Fruit fly (Drosophila melanogaster) Kc167 (cell line): ENCODE measurements around the gene CG46435.

Source experiments
- Myc ChIP-seq: fragments of >200 bp; optimal IDR thresholded peaks from 2 replicates; lab custom pipeline; 2017; ENCODE audit warnings: missing external identifiers
- Sin3A ChIP-seq: fragments of >200 bp; optimal IDR thresholded peaks from 2 replicates; lab custom pipeline; 2018; ENCODE audit warnings: missing external identifiers
- h ChIP-seq: fragments of >200 bp; optimal IDR thresholded peaks from 3 replicates; lab custom pipeline; 2018; ENCODE audit warnings: missing external identifiers
- insv ChIP-seq: fragments of >200 bp; optimal IDR thresholded peaks from 3 replicates; lab custom pipeline; 2018; ENCODE audit warnings: missing external identifiers
- psq ChIP-seq: fragments of >200 bp; optimal IDR thresholded peaks from 2 replicates; lab custom pipeline; 2017; ENCODE audit warnings: missing external identifiers
- ttk ChIP-seq: sonication (Bioruptor generic); optimal IDR thresholded peaks from 2 replicates; lab custom pipeline; 2017; ENCODE audit warnings: missing external identifiers

DNA sequence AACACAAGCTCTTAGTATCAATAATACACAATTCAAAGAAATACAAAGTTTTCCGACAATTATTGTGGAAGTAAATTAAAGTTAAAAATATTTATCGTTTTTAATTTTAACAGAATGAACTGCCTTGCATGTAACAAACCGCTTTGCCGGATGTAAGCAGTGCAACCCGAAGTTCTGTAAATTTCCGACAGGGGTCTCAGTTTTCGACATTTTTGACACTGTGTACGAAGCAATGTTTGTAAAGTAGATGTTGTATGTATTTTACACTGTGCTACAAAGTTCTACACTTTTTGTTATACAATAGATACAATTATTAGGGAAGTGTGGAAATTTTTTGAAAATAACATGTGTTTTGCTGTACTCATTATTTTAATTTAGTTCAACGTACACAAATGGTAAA lies 28.4 kb upstream of the CG46435 start:
- TF ChIP-seq h (lab: Kevin White, UChicago), result no peak
- TF ChIP-seq Sin3A (lab: Kevin White, UChicago), result no peak
- TF ChIP-seq psq (lab: Kevin White, UChicago), result no peak
- TF ChIP-seq Myc (lab: Kevin White, UChicago), result no peak
- TF ChIP-seq insv (lab: Kevin White, UChicago), result no peak
- no peak for TF ChIP-seq ttk
